Worm (Caenorhabditis elegans) whole organism, young adult: Measurements from ENCODE around the gene gstk-2.

Experiments used
- B0035.1 ChIP-seq: sonication (generic microtip); optimal IDR thresholded peaks from 2 replicates; lab custom pipeline; 2016; ENCODE audit warnings: missing genetic modification characterization, mild to moderate bottlenecking, missing compliant biosample characterization, missing genotype, missing genetic modification reagents
- F22D6.2 ChIP-seq: sonication (generic microtip); optimal IDR thresholded peaks from 2 replicates; lab custom pipeline; 2016; ENCODE audit warnings: mild to moderate bottlenecking, missing genetic modification characterization, missing compliant biosample characterization
- F37B4.10 ChIP-seq: fragments of 200-800 bp; sonication (Bioruptor generic); IDR thresholded peaks from 2 replicates; pipeline ENCODE4 v1.3.6; 2022; ENCODE audit warnings: missing genetic modification characterization, missing compliant biosample characterization
- F39B2.1 ChIP-seq: fragments of 200-800 bp; sonication (Bioruptor generic); IDR thresholded peaks from 2 replicates; pipeline ENCODE4 v1.3.6; 2022; ENCODE audit warnings: missing genetic modification reagents, missing genetic modification characterization, missing compliant biosample characterization
- F55B11.4 ChIP-seq: sonication (generic microtip); optimal IDR thresholded peaks from 2 replicates; lab custom pipeline; 2016; ENCODE audit warnings: missing compliant biosample characterization, missing genetic modification characterization, borderline replicate concordance; ENCODE audit not compliant: insufficient read depth
- F57C9.4 ChIP-seq: sonication (generic microtip); optimal IDR thresholded peaks from 2 replicates; lab custom pipeline; 2017; ENCODE audit warnings: mild to moderate bottlenecking, missing genetic modification characterization, missing compliant biosample characterization
- T07F8.4 ChIP-seq: sonication (generic microtip); optimal IDR thresholded peaks from 2 replicates; lab custom pipeline; 2016; ENCODE audit warnings: mild to moderate bottlenecking, missing genetic modification characterization, moderate library complexity, missing compliant biosample characterization
- Y56A3A.18 ChIP-seq: fragments of 200-800 bp; sonication (Bioruptor generic); IDR thresholded peaks from 2 replicates; pipeline ENCODE4 v1.3.6; 2022; ENCODE audit warnings: missing genetic modification reagents, missing genetic modification characterization, missing compliant biosample characterization
- akir-1 ChIP-seq: fragments of 200-800 bp; sonication (Bioruptor generic); optimal IDR thresholded peaks from 2 replicates; lab custom pipeline; 2018; ENCODE audit warnings: mild to moderate bottlenecking, missing genetic modification characterization, moderate library complexity, missing compliant biosample characterization
- aptf-2 ChIP-seq: fragments of 200-800 bp; sonication (Bioruptor generic); conservative IDR thresholded peaks from 2 replicates; pipeline ENCODE4 v1.3.6; 2022; ENCODE audit warnings: missing genetic modification reagents, missing genetic modification characterization, missing compliant biosample characterization
- atf-7 ChIP-seq: sonication (generic microtip); optimal IDR thresholded peaks from 2 replicates; lab custom pipeline; 2017; ENCODE audit warnings: mild to moderate bottlenecking, missing genetic modification characterization, missing compliant biosample characterization
- athp-1 ChIP-seq: sonication (generic microtip); optimal IDR thresholded peaks from 2 replicates; lab custom pipeline; 2017; ENCODE audit warnings: mild to moderate bottlenecking, missing genetic modification characterization, missing compliant biosample characterization
- cebp-2 ChIP-seq: fragments of 200-800 bp; sonication (Bioruptor generic); IDR thresholded peaks from 2 replicates; pipeline ENCODE4 v1.3.6; 2022; ENCODE audit warnings: missing genetic modification characterization, missing compliant biosample characterization
- ceh-40 ChIP-seq: fragments of 200-800 bp; sonication (Bioruptor generic); IDR thresholded peaks from 2 replicates; pipeline ENCODE4 v1.3.6; 2022; ENCODE audit warnings: missing genetic modification characterization, missing compliant biosample characterization
- ceh-79 ChIP-seq: sonication (generic microtip); optimal IDR thresholded peaks from 2 replicates; lab custom pipeline; 2017; ENCODE audit warnings: mild to moderate bottlenecking, missing genetic modification characterization, missing compliant biosample characterization
- die-1 ChIP-seq: sonication (generic microtip); optimal IDR thresholded peaks from 2 replicates; lab custom pipeline; 2016; ENCODE audit warnings: missing genotype, mild to moderate bottlenecking, missing genetic modification characterization, missing compliant biosample characterization
- egl-18 ChIP-seq: fragments of 200-800 bp; sonication (Bioruptor generic); IDR thresholded peaks from 2 replicates; pipeline ENCODE4 v1.3.6; 2022; ENCODE audit warnings: missing genetic modification reagents, missing genetic modification characterization, missing compliant biosample characterization
- gei-17 ChIP-seq: fragments of 200-800 bp; sonication (Bioruptor generic); optimal IDR thresholded peaks from 2 replicates; lab custom pipeline; 2018; ENCODE audit warnings: mild to moderate bottlenecking, missing genetic modification characterization, missing compliant biosample characterization
- hsf-1 ChIP-seq: fragments of 200-800 bp; sonication (Bioruptor generic); IDR thresholded peaks from 2 replicates; pipeline ENCODE4 v1.3.6; 2022; ENCODE audit warnings: missing genetic modification reagents, missing genetic modification characterization, missing compliant biosample characterization
- madf-6 ChIP-seq: fragments of 200-800 bp; sonication (Bioruptor generic); IDR thresholded peaks from 2 replicates; pipeline ENCODE4 v1.3.6; 2022; ENCODE audit warnings: missing genetic modification reagents, missing genetic modification characterization, missing compliant biosample characterization
- madf-8 ChIP-seq: fragments of 200-800 bp; sonication (Bioruptor generic); conservative IDR thresholded peaks from 2 replicates; pipeline ENCODE4 v1.3.6; 2022; ENCODE audit warnings: missing genetic modification reagents, missing genetic modification characterization, missing compliant biosample characterization
- mel-28 ChIP-seq: sonication (generic microtip); optimal IDR thresholded peaks from 2 replicates; lab custom pipeline; 2016; ENCODE audit warnings: borderline replicate concordance, mild to moderate bottlenecking, missing genetic modification characterization, missing compliant biosample characterization
- nhr-90 ChIP-seq: sonication (generic microtip); optimal IDR thresholded peaks from 2 replicates; lab custom pipeline; 2016; ENCODE audit warnings: missing genotype, mild to moderate bottlenecking, missing genetic modification characterization, missing compliant biosample characterization
- pbrm-1 ChIP-seq: fragments of 200-800 bp; sonication (Bioruptor generic); IDR thresholded peaks from 2 replicates; pipeline ENCODE4 v1.3.6; 2022; ENCODE audit warnings: missing genetic modification reagents, missing genetic modification characterization, missing compliant biosample characterization
- pha-4 ChIP-seq: fragments of 150-350 bp; sonication (generic microtip); optimal IDR thresholded peaks from 2 replicates; lab custom pipeline; 2014; ENCODE audit warnings: missing biosample characterization, missing genetic modification reagents, missing genetic modification characterization
- rec-8 ChIP-seq, 2 experiments: sonication (generic microtip); optimal IDR thresholded peaks; 2 replicates each; lab custom pipeline; 2016; ENCODE audit warnings: mild to moderate bottlenecking in 2 of 2, missing genetic modification characterization in 2 of 2, missing genetic modification reagents in 2 of 2, missing genotype in 2 of 2, missing biosample characterization in 1 of 2, missing compliant biosample characterization in 1 of 2, moderate library complexity in 1 of 2
- sdz-38 ChIP-seq: sonication (generic microtip); optimal IDR thresholded peaks from 2 replicates; lab custom pipeline; 2016; ENCODE audit warnings: missing genotype, missing genetic modification characterization, missing compliant biosample characterization
- sea-2 ChIP-seq: fragments of 200-800 bp; sonication (Bioruptor generic); IDR thresholded peaks from 2 replicates; pipeline ENCODE4 v1.3.6; 2022; ENCODE audit warnings: missing genetic modification characterization, missing compliant biosample characterization
- snpc-1.3 ChIP-seq: sonication (generic microtip); optimal IDR thresholded peaks from 2 replicates; lab custom pipeline; 2017; ENCODE audit warnings: missing genetic modification characterization, mild to moderate bottlenecking, missing compliant biosample characterization, antibody characterized with exemption, moderate library complexity, missing genotype, missing genetic modification reagents; ENCODE audit not compliant: insufficient read depth
- xnd-1 ChIP-seq: sonication (generic microtip); optimal IDR thresholded peaks from 2 replicates; lab custom pipeline; 2016; ENCODE audit warnings: missing genotype, missing genetic modification reagents, missing genetic modification characterization, missing compliant biosample characterization
- zim-3 ChIP-seq: sonication (generic microtip); optimal IDR thresholded peaks from 2 replicates; lab custom pipeline; 2017; ENCODE audit warnings: mild to moderate bottlenecking, missing genetic modification characterization, moderate library complexity, missing compliant biosample characterization
- ztf-18 ChIP-seq: sonication (generic microtip); optimal IDR thresholded peaks from 2 replicates; lab custom pipeline; 2016; ENCODE audit warnings: missing genotype, mild to moderate bottlenecking, missing genetic modification characterization, missing compliant biosample characterization
- ztf-25 ChIP-seq: fragments of 200-800 bp; sonication (Bioruptor generic); IDR thresholded peaks from 2 replicates; pipeline ENCODE4 v1.3.6; 2022; ENCODE audit warnings: missing genetic modification reagents, missing genetic modification characterization, missing compliant biosample characterization

The gstk-2 gene

ce11 chrIV:7227072-7227471 is 15.0 kb downstream of the gstk-2 start, which contains the start of gene R13A1.10:
TSS of gene R13A1.10 (minus strand) at chrIV:7227172.
- TF ChIP-seq ztf-25 (GFP tag; lab: Robert Waterston, UW) (no peak), sea-2 (GFP tag; lab: Robert Waterston, UW) (no peak), cebp-2 (no peak), F37B4.10 (GFP tag; lab: Robert Waterston, UW) (no peak), sdz-38 (tag; lab: Kevin White, UChicago) (no peak), snpc-1.3 (no peak), aptf-2 (GFP tag; lab: Robert Waterston, UW) (no peak), madf-6 (GFP tag; lab: Robert Waterston, UW) (no peak), akir-1 (GFP tag; lab: Kevin White, UChicago) (no peak), T07F8.4 (no peak), egl-18 (no peak), F55B11.4 (tag; lab: Kevin White, UChicago) (no peak), ceh-79 (no peak), nhr-90 (tag; lab: Kevin White, UChicago) (no peak), xnd-1 (tag; lab: Kevin White, UChicago) (no peak), F39B2.1 (GFP tag; lab: Robert Waterston, UW) (no peak), mel-28 (tag; lab: Kevin White, UChicago) (no peak), zim-3 (tag; lab: Kevin White, UChicago) (no peak), F22D6.2 (tag; lab: Kevin White, UChicago) (no peak)

- TF ChIP-seq athp-1 (tag; lab: Kevin White, UChicago), result no peak
- no peak for TF ChIP-seq ztf-18 (tag; lab: Kevin White, UChicago)
- TF ChIP-seq ceh-40, result no peak
- TF ChIP-seq atf-7 (tag; lab: Kevin White, UChicago), result no peak
- TF ChIP-seq B0035.1, result no peak
- no peak for TF ChIP-seq Y56A3A.18
- TF ChIP-seq pbrm-1 (GFP tag; lab: Robert Waterston, UW), result no peak
Measured at ce11 chrIV:7222088-7222487, 20.0 kb downstream of the gstk-2 start.

- TF ChIP-seq madf-8 (GFP tag; lab: Robert Waterston, UW), result no peak
- TF ChIP-seq hsf-1 (GFP tag; lab: Robert Waterston, UW), result no peak
- no peak for TF ChIP-seq pha-4 (tag; lab: Kevin White, UChicago)
- no peak for TF ChIP-seq F57C9.4 (tag; lab: Kevin White, UChicago)
- no peak for TF ChIP-seq die-1 (tag; lab: Kevin White, UChicago)
Measured at ce11 chrIV:7219398-7220087, 22.5 kb downstream of the gstk-2 start, which contains the start of the genes glb-23 and R13A1.1. TSS of gene glb-23 (minus strand) at chrIV:7219498. TSS of gene R13A1.1 (plus strand) at chrIV:7220037.

- TF ChIP-seq gei-17 (GFP tag; lab: Kevin White, UChicago) (no peak), rec-8 (tag; optimal IDR thresholded peaks at IDR 0.05; lab: Kevin White, UChicago) (no peak)
Measured at ce11 chrIV:7216210-7216609, 25.9 kb downstream of the gstk-2 start.
